Worm (Caenorhabditis elegans): ENCODE results near the gene ttr-22.

- TF ChIP-seq tbx-7 (tag; optimal IDR thresholded peaks at IDR 0.05) (no peak), hlh-6 (tag; optimal IDR thresholded peaks at IDR 0.05) (no peak), pqm-1 (tag; optimal IDR thresholded peaks at IDR 0.05) (no peak), ceh-14 (tag; optimal IDR thresholded peaks at IDR 0.05) (no peak), lim-6 (tag; optimal IDR thresholded peaks at IDR 0.05) (no peak), T23F11.4 (GFP tag; optimal IDR thresholded peaks at IDR 0.05) (no peak)
These were observed 34.5 kb downstream of the ttr-22 start for ce11 chrV:12275714-12276113.
